Worm (Caenorhabditis elegans) whole organism, mixed stage, embryonic: Measurements from ENCODE around the gene dars-2.

Source experiments
- M03D4.4 ChIP-seq: sonication (generic microtip); optimal IDR thresholded peaks from 2 replicates; lab custom pipeline; 2017; ENCODE audit warnings: mild to moderate bottlenecking, missing genetic modification characterization, missing compliant biosample characterization
- bed-3 ChIP-seq: fragments of 200-800 bp; sonication (Bioruptor generic); optimal IDR thresholded peaks from 3 replicates; lab custom pipeline; 2018; ENCODE audit warnings: mild to moderate bottlenecking, missing genetic modification characterization, moderate library complexity, missing compliant biosample characterization
- blmp-1 ChIP-seq: fragments of 150-350 bp; optimal IDR thresholded peaks from 2 replicates; lab custom pipeline; 2014; ENCODE audit warnings: missing biosample characterization, missing genetic modification characterization
- ceh-39 ChIP-seq: fragments of 150-350 bp; optimal IDR thresholded peaks from 2 replicates; lab custom pipeline; 2014; ENCODE audit warnings: missing biosample characterization, missing genetic modification characterization
- ceh-43 ChIP-seq: fragments of 200-800 bp; sonication (Bioruptor generic); optimal IDR thresholded peaks from 2 replicates; lab custom pipeline; 2018; ENCODE audit warnings: mild to moderate bottlenecking, missing genetic modification characterization, moderate library complexity, missing compliant biosample characterization
- ceh-83 ChIP-seq: fragments of 200-800 bp; sonication (Bioruptor generic); optimal IDR thresholded peaks from 2 replicates; lab custom pipeline; 2018; ENCODE audit warnings: mild to moderate bottlenecking, missing genetic modification characterization, missing compliant biosample characterization
- ces-1 ChIP-seq: fragments of 150-350 bp; optimal IDR thresholded peaks from 2 replicates; lab custom pipeline; 2014; ENCODE audit warnings: missing biosample characterization, missing genetic modification reagents, missing genetic modification characterization
- cnd-1 ChIP-seq: fragments of 200-800 bp; sonication (Bioruptor generic); optimal IDR thresholded peaks from 2 replicates; lab custom pipeline; 2018; ENCODE audit warnings: mild to moderate bottlenecking, missing genetic modification characterization, missing compliant biosample characterization
- drap-1 ChIP-seq: fragments of 200-800 bp; sonication (Bioruptor generic); optimal IDR thresholded peaks from 3 replicates; lab custom pipeline; 2018; ENCODE audit warnings: mild to moderate bottlenecking, missing genetic modification characterization, missing compliant biosample characterization
- elt-1 ChIP-seq: sonication (generic microtip); optimal IDR thresholded peaks from 2 replicates; lab custom pipeline; 2017; ENCODE audit warnings: missing genetic modification characterization, mild to moderate bottlenecking, missing compliant biosample characterization, antibody characterized with exemption, moderate library complexity, borderline replicate concordance; ENCODE audit not compliant: insufficient read depth
- elt-3 ChIP-seq: fragments of 150-350 bp; optimal IDR thresholded peaks from 2 replicates; lab custom pipeline; 2014; ENCODE audit warnings: missing biosample characterization, missing genetic modification characterization
- flh-1 ChIP-seq: fragments of 200-800 bp; sonication (Bioruptor generic); optimal IDR thresholded peaks from 2 replicates; lab custom pipeline; 2018; ENCODE audit warnings: mild to moderate bottlenecking, missing genetic modification characterization, moderate library complexity, missing compliant biosample characterization
- ham-2 ChIP-seq: fragments of 200-800 bp; sonication (Bioruptor generic); optimal IDR thresholded peaks from 2 replicates; lab custom pipeline; 2018; ENCODE audit warnings: mild to moderate bottlenecking, missing genetic modification characterization, missing compliant biosample characterization
- hlh-1 ChIP-seq: fragments of 150-350 bp; optimal IDR thresholded peaks from 2 replicates; lab custom pipeline; 2014; ENCODE audit warnings: missing biosample characterization, missing genetic modification reagents, missing genetic modification characterization
- lin-13 ChIP-seq: fragments of 150-350 bp; optimal IDR thresholded peaks from 2 replicates; lab custom pipeline; 2014; ENCODE audit warnings: missing biosample characterization, missing genetic modification characterization
- lin-32 ChIP-seq: fragments of 200-800 bp; sonication (Bioruptor generic); optimal IDR thresholded peaks from 2 replicates; lab custom pipeline; 2018; ENCODE audit warnings: mild to moderate bottlenecking, missing genetic modification characterization, missing compliant biosample characterization
- lsy-2 ChIP-seq: fragments of 150-350 bp; optimal IDR thresholded peaks from 2 replicates; lab custom pipeline; 2014; ENCODE audit warnings: missing biosample characterization, missing genetic modification characterization
- mab-5 ChIP-seq: fragments of 150-350 bp; optimal IDR thresholded peaks from 2 replicates; lab custom pipeline; 2014; ENCODE audit warnings: missing biosample characterization, missing genetic modification characterization
- mep-1 ChIP-seq: fragments of 150-350 bp; optimal IDR thresholded peaks from 2 replicates; lab custom pipeline; 2017; ENCODE audit warnings: missing biosample characterization, missing genetic modification reagents, missing genetic modification characterization, inconsistent platforms
- mls-2 ChIP-seq: sonication (generic microtip); optimal IDR thresholded peaks from 2 replicates; lab custom pipeline; 2016; ENCODE audit warnings: mild to moderate bottlenecking, missing genetic modification characterization, moderate library complexity, missing compliant biosample characterization
- nhr-12 ChIP-seq: fragments of 150-350 bp; optimal IDR thresholded peaks from 2 replicates; lab custom pipeline; 2014; ENCODE audit warnings: missing biosample characterization, missing genetic modification characterization
- nhr-2 ChIP-seq: fragments of 150-350 bp; optimal IDR thresholded peaks from 2 replicates; lab custom pipeline; 2014; ENCODE audit warnings: missing biosample characterization, missing genetic modification characterization
- nhr-237 ChIP-seq: fragments of 150-350 bp; optimal IDR thresholded peaks from 2 replicates; lab custom pipeline; 2014; ENCODE audit warnings: missing biosample characterization, missing genetic modification characterization
- nhr-28 ChIP-seq: fragments of 150-350 bp; optimal IDR thresholded peaks from 2 replicates; lab custom pipeline; 2014; ENCODE audit warnings: missing biosample characterization, missing genetic modification characterization
- nhr-76 ChIP-seq: sonication (generic microtip); optimal IDR thresholded peaks from 2 replicates; lab custom pipeline; 2017; ENCODE audit warnings: missing biosample characterization, missing genetic modification characterization
- pha-4 ChIP-seq: fragments of 150-350 bp; optimal IDR thresholded peaks from 2 replicates; lab custom pipeline; 2018; ENCODE audit warnings: missing biosample characterization, missing genetic modification reagents, missing genetic modification characterization
- sem-2 ChIP-seq: fragments of 200-800 bp; sonication (Bioruptor generic); optimal IDR thresholded peaks from 2 replicates; lab custom pipeline; 2018; ENCODE audit warnings: mild to moderate bottlenecking, missing genetic modification characterization, missing compliant biosample characterization
- snpc-4 ChIP-seq: fragments of 150-350 bp; optimal IDR thresholded peaks from 2 replicates; lab custom pipeline; 2014; ENCODE audit warnings: missing biosample characterization, missing genetic modification characterization
- sptf-1 ChIP-seq: sonication (generic microtip); optimal IDR thresholded peaks from 2 replicates; lab custom pipeline; 2017; ENCODE audit warnings: mild to moderate bottlenecking, missing genetic modification characterization, moderate library complexity, missing compliant biosample characterization
- tbx-8 ChIP-seq: fragments of 200-800 bp; sonication (Bioruptor generic); optimal IDR thresholded peaks from 2 replicates; lab custom pipeline; 2018; ENCODE audit warnings: mild to moderate bottlenecking, missing genetic modification characterization, moderate library complexity, missing compliant biosample characterization
- unc-120 ChIP-seq: sonication (generic microtip); optimal IDR thresholded peaks from 2 replicates; lab custom pipeline; 2017; ENCODE audit warnings: missing genetic modification characterization, missing compliant biosample characterization; ENCODE audit not compliant: poor library complexity, severe bottlenecking
- unc-39 ChIP-seq: fragments of 150-350 bp; optimal IDR thresholded peaks from 2 replicates; lab custom pipeline; 2014; ENCODE audit warnings: missing biosample characterization, missing genetic modification characterization
- unc-62 ChIP-seq: fragments of 150-350 bp; optimal IDR thresholded peaks from 2 replicates; lab custom pipeline; 2014; ENCODE audit warnings: missing biosample characterization, missing genetic modification reagents, missing genetic modification characterization
- zip-8 ChIP-seq: fragments of 150-350 bp; optimal IDR thresholded peaks from 2 replicates; lab custom pipeline; 2014; ENCODE audit warnings: missing biosample characterization, missing genetic modification characterization
- ztf-11 ChIP-seq: fragments of 150-350 bp; optimal IDR thresholded peaks from 2 replicates; lab custom pipeline; 2014; ENCODE audit warnings: missing biosample characterization, missing genetic modification characterization

Gene dars-2

DNA sequence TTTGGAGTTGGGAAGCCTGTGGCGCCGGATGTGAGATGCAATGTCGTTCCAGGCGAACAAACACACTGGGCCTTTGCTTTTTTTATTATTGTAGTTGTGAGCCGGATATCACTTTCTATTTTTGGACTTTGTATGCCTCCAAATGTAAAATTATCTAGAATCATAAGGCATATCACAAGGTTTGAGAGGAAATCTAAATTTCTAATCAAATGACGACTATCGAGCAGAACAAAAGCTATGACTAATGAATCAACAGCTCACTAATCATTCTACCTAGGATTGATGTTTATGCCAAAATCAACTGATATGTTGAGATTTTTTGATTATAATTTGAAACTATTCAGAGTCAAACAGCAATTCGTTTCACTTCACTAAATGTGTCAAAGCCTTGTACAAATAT is 10.7 kb upstream of the dars-2 start:
- no peak for TF ChIP-seq unc-39 (tag; lab: Kevin White, UChicago)
- no peak for TF ChIP-seq nhr-2 (tag; lab: Kevin White, UChicago)
- TF ChIP-seq bed-3 (GFP tag; lab: Kevin White, UChicago), result no peak
- no peak for TF ChIP-seq pha-4 (tag; lab: Kevin White, UChicago)
- TF ChIP-seq mab-5 (tag; lab: Kevin White, UChicago), result no peak
- no peak for TF ChIP-seq lsy-2 (tag; lab: Kevin White, UChicago)

DNA sequence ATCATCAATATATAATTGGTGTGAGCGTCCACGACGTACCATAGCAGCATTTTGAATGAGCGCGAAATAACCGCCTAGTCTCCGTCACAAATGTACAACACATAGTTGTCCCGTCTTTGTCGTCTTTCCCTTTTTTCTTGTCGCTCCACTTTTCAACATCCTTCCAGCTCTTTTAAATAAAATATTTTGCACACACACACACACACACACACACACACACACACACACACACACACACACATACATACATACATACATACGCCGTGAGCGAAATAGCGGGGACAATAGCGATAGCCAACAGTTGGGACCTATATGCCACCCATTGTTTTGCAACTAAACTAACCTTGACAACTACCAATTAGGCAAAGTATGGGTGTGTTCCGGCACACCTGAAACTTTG is 10.2 kb upstream of the dars-2 start:
- TF ChIP-seq elt-1 (tag; lab: Kevin White, UChicago) (no peak), ceh-83 (GFP tag; lab: Kevin White, UChicago) (peak; percentile 76), sem-2 (GFP tag; lab: Kevin White, UChicago) (peak; percentile 10)

- no peak for TF ChIP-seq ztf-11 (tag; lab: Kevin White, UChicago)
- no peak for TF ChIP-seq lin-32 (GFP tag; lab: Kevin White, UChicago)
- TF ChIP-seq blmp-1, result no peak
- peak; percentile 70 for TF ChIP-seq ham-2 (GFP tag; lab: Kevin White, UChicago)
- TF ChIP-seq nhr-76 (tag; lab: Kevin White, UChicago), result no peak
- peak; percentile 34 for TF ChIP-seq unc-120 (tag; lab: Kevin White, UChicago)
- TF ChIP-seq elt-1 (tag; lab: Kevin White, UChicago), result no peak
- no peak for TF ChIP-seq mep-1
- no peak for TF ChIP-seq unc-62 (GFP tag; lab: Kevin White, UChicago)
- TF ChIP-seq unc-39 (tag; lab: Kevin White, UChicago), result no peak
- no peak for TF ChIP-seq ceh-83 (GFP tag; lab: Kevin White, UChicago)
- no peak for TF ChIP-seq cnd-1 (tag; lab: Kevin White, UChicago)
- no peak for TF ChIP-seq tbx-8 (GFP tag; lab: Kevin White, UChicago)
- no peak for TF ChIP-seq ceh-39 (tag; lab: Kevin White, UChicago)
- no peak for TF ChIP-seq zip-8 (tag; lab: Kevin White, UChicago)
- no peak for TF ChIP-seq nhr-2 (tag; lab: Kevin White, UChicago)
- TF ChIP-seq sem-2 (GFP tag; lab: Kevin White, UChicago), result no peak
- TF ChIP-seq snpc-4 (tag; lab: Kevin White, UChicago), result no peak
- TF ChIP-seq nhr-12 (tag; lab: Kevin White, UChicago), result no peak
- no peak for TF ChIP-seq elt-3
- no peak for TF ChIP-seq mab-5 (tag; lab: Kevin White, UChicago)
- no peak for TF ChIP-seq drap-1 (GFP tag; lab: Kevin White, UChicago)
- no peak for TF ChIP-seq bed-3 (GFP tag; lab: Kevin White, UChicago)
- no peak for TF ChIP-seq hlh-1
- no peak for TF ChIP-seq lin-13 (tag; lab: Kevin White, UChicago)
- peak; percentile 12 for TF ChIP-seq M03D4.4 (tag; lab: Kevin White, UChicago)
- TF ChIP-seq mls-2 (tag; lab: Kevin White, UChicago), result peak; percentile 50
- TF ChIP-seq flh-1 (GFP tag; lab: Kevin White, UChicago), result no peak
- no peak for TF ChIP-seq ceh-43 (GFP tag; lab: Kevin White, UChicago)
- no peak for TF ChIP-seq nhr-28 (tag; lab: Kevin White, UChicago)
- no peak for TF ChIP-seq nhr-237 (tag; lab: Kevin White, UChicago)
- TF ChIP-seq sptf-1 (tag; lab: Kevin White, UChicago), result no peak
- no peak for TF ChIP-seq lsy-2 (tag; lab: Kevin White, UChicago)
- TF ChIP-seq ces-1, result no peak
- TF ChIP-seq pha-4 (tag; lab: Kevin White, UChicago), result peak; percentile 35
These were observed 9.8 kb upstream of the dars-2 start for ce11 chrV:12038783-12039182.

DNA sequence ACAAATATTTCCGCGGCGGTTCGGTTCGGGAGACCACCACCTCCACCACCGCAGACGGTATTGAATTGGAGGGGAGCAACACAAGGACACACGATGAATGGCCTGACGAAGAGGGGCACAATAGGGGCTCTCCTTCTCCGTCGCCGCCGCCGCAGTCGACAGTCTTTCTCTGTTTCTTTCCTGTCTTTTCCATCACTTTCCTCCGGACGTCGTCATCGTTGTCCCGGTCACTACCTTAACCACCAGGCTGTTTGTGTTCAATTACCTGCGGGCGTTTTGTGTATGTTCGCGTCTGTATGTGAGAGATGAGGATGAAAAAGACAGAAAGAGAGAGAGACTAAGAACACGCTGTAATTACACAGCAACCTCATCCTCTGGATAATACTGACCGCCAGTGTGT is 8.8 kb upstream of the dars-2 start:
- TF ChIP-seq pha-4 (tag; lab: Kevin White, UChicago) (no peak), drap-1 (GFP tag; lab: Kevin White, UChicago) (no peak), unc-62 (GFP tag; lab: Kevin White, UChicago) (no peak), mab-5 (tag; lab: Kevin White, UChicago) (no peak), ceh-43 (GFP tag; lab: Kevin White, UChicago) (peak; percentile 51), ham-2 (GFP tag; lab: Kevin White, UChicago) (no peak), nhr-2 (tag; lab: Kevin White, UChicago) (peak; percentile 74), mls-2 (tag; lab: Kevin White, UChicago) (peak; percentile 39), hlh-1 (no peak), lin-13 (tag; lab: Kevin White, UChicago) (no peak), unc-120 (tag; lab: Kevin White, UChicago) (no peak), ceh-83 (GFP tag; lab: Kevin White, UChicago) (no peak), elt-3 (no peak), snpc-4 (tag; lab: Kevin White, UChicago) (no peak), cnd-1 (tag; lab: Kevin White, UChicago) (no peak), nhr-28 (tag; lab: Kevin White, UChicago) (no peak), ceh-39 (tag; lab: Kevin White, UChicago) (no peak), mep-1 (no peak), tbx-8 (GFP tag; lab: Kevin White, UChicago) (no peak), sptf-1 (tag; lab: Kevin White, UChicago) (no peak), ztf-11 (tag; lab: Kevin White, UChicago) (no peak)
- TF ChIP-seq, all 35 proteins: peak for 3
